Fruit fly (Drosophila melanogaster) whole organism, embryonic: ENCODE measurements around the gene CG13029.

Source experiments
- Ada2b ChIP-seq: fragments of 200-800 bp; sonication (Bioruptor generic); IDR thresholded peaks from 2 replicates; pipeline ENCODE4 v1.3.6; 2022; ENCODE audit warnings: missing biosample characterization, missing genetic modification characterization
- Bteb2 ChIP-seq: fragments of 200-800 bp; sonication (Bioruptor generic); optimal IDR thresholded peaks from 2 replicates; lab custom pipeline; 2016; ENCODE audit warnings: missing biosample characterization, missing genetic modification characterization
- CG10147 ChIP-seq: fragments of 200-800 bp; sonication (Bioruptor generic); optimal IDR thresholded peaks from 2 replicates; lab custom pipeline; 2019; ENCODE audit warnings: missing biosample characterization, mild to moderate bottlenecking, missing genetic modification characterization, moderate library complexity
- CG10543 ChIP-seq: fragments of 200-800 bp; sonication (Bioruptor generic); optimal IDR thresholded peaks from 3 replicates; lab custom pipeline; 2017; ENCODE audit warnings: missing biosample characterization, mild to moderate bottlenecking, missing genetic modification characterization, moderate library complexity
- CG11560 ChIP-seq: fragments of 200-800 bp; sonication (Bioruptor generic); IDR thresholded peaks from 3 replicates; pipeline ENCODE4 v1.3.6; 2022; ENCODE audit warnings: missing biosample characterization, missing genetic modification characterization
- CG12219 ChIP-seq: fragments of 200-800 bp; sonication (Bioruptor generic); optimal IDR thresholded peaks from 3 replicates; lab custom pipeline; 2018; ENCODE audit warnings: missing biosample characterization, mild to moderate bottlenecking, missing genetic modification characterization
- CG15269 ChIP-seq: fragments of 200-800 bp; sonication (Bioruptor generic); optimal IDR thresholded peaks from 2 replicates; lab custom pipeline; 2018; ENCODE audit warnings: missing biosample characterization, mild to moderate bottlenecking, missing genetic modification characterization, moderate library complexity
- CG16813 ChIP-seq: fragments of 200-800 bp; sonication (Bioruptor generic); IDR thresholded peaks from 3 replicates; pipeline ENCODE4 v1.3.6; 2022; ENCODE audit warnings: missing biosample characterization, missing genetic modification characterization; ENCODE audit not compliant: partially characterized antibody
- CG17829 ChIP-seq: fragments of 200-800 bp; optimal IDR thresholded peaks from 2 replicates; lab custom pipeline; 2019; ENCODE audit warnings: missing biosample characterization, mild to moderate bottlenecking, missing genetic modification characterization, moderate library complexity
- CG32767 ChIP-seq: fragments of 200-800 bp; sonication (Bioruptor generic); IDR thresholded peaks from 2 replicates; pipeline ENCODE4 v1.3.6; 2022; ENCODE audit warnings: missing biosample characterization, missing genetic modification characterization
- CG33557 ChIP-seq: fragments of 200-800 bp; sonication (Bioruptor generic); optimal IDR thresholded peaks from 2 replicates; lab custom pipeline; 2019; ENCODE audit warnings: missing biosample characterization, mild to moderate bottlenecking, missing genetic modification characterization, moderate library complexity
- CG34376 ChIP-seq: fragments of 200-800 bp; sonication (Bioruptor generic); optimal IDR thresholded peaks from 2 replicates; lab custom pipeline; 2018; ENCODE audit warnings: missing biosample characterization, mild to moderate bottlenecking, missing genetic modification characterization
- CG42726 ChIP-seq: fragments of 200-800 bp; sonication (Bioruptor generic); IDR thresholded peaks from 2 replicates; pipeline ENCODE4 v1.3.6; 2022; ENCODE audit warnings: missing biosample characterization, missing genetic modification characterization; ENCODE audit not compliant: partially characterized antibody
- CG7839 ChIP-seq: fragments of 200-800 bp; sonication (Bioruptor generic); optimal IDR thresholded peaks from 3 replicates; lab custom pipeline; 2018; ENCODE audit warnings: missing biosample characterization, mild to moderate bottlenecking, missing genetic modification characterization, moderate library complexity
- CG9876 ChIP-seq: fragments of 200-800 bp; sonication (Bioruptor generic); optimal IDR thresholded peaks from 2 replicates; lab custom pipeline; 2016; ENCODE audit warnings: missing biosample characterization, missing genetic modification characterization
- CG9932 ChIP-seq: fragments of 200-800 bp; sonication (Bioruptor generic); IDR thresholded peaks from 2 replicates; pipeline ENCODE4 v1.3.6; 2022; ENCODE audit warnings: missing biosample characterization, missing genetic modification characterization
- D ChIP-seq, 2 experiments: fragments of 200-800 bp in 1 of 2; fragments of >200 bp in 1 of 2; sonication (Bioruptor generic) in 1 of 2; optimal IDR thresholded peaks; 2 replicates in 1 of 2; 3 replicates in 1 of 2; lab custom pipeline; 2017; ENCODE audit warnings: mild to moderate bottlenecking in 1 of 2, missing biosample characterization in 1 of 2, missing genetic modification characterization in 1 of 2, missing genetic modification reagents in 1 of 2
- Dad ChIP-seq: fragments of 200-800 bp; sonication (Bioruptor generic); optimal IDR thresholded peaks from 3 replicates; lab custom pipeline; 2016; ENCODE audit warnings: missing biosample characterization, missing genetic modification characterization
- Dp ChIP-seq: fragments of 200-800 bp; sonication (Bioruptor generic); optimal IDR thresholded peaks from 2 replicates; lab custom pipeline; 2018; ENCODE audit warnings: missing biosample characterization, mild to moderate bottlenecking, missing genetic modification characterization, moderate library complexity
- H15 ChIP-seq: fragments of 200-800 bp; sonication (Bioruptor generic); IDR thresholded peaks from 3 replicates; pipeline ENCODE4 v1.3.6; 2022; ENCODE audit warnings: missing biosample characterization, missing genetic modification characterization
- MBD-R2 ChIP-seq: fragments of 200-800 bp; sonication (Bioruptor generic); IDR thresholded peaks from 2 replicates; pipeline ENCODE4 v1.3.6; 2022; ENCODE audit warnings: missing biosample characterization, missing genetic modification characterization
- Sin3A ChIP-seq: fragments of >200 bp; optimal IDR thresholded peaks from 2 replicates; lab custom pipeline; 2018
- Spps ChIP-seq: fragments of 200-800 bp; sonication (Bioruptor generic); optimal IDR thresholded peaks from 2 replicates; lab custom pipeline; 2018; ENCODE audit warnings: missing biosample characterization, mild to moderate bottlenecking, missing genetic modification characterization
- Sry-β ChIP-seq: fragments of 200-800 bp; sonication (Bioruptor generic); optimal IDR thresholded peaks from 2 replicates; lab custom pipeline; 2018; ENCODE audit warnings: missing biosample characterization, mild to moderate bottlenecking, missing genetic modification characterization, moderate library complexity
- Stat92E ChIP-seq, 3 experiments: fragments of >200 bp in 2 of 3; fragments of 200-800 bp in 1 of 3; sonication (Bioruptor generic) in 1 of 3; optimal IDR thresholded peaks; 2 replicates each; lab custom pipeline; 2017 to 2019; ENCODE audit warnings: missing biosample characterization in 3 of 3, missing genetic modification characterization in 3 of 3, mild to moderate bottlenecking in 1 of 3, moderate library complexity in 1 of 3
- Taf1 ChIP-seq: fragments of 200-800 bp; sonication (Bioruptor generic); IDR thresholded peaks from 2 replicates; pipeline ENCODE4 v1.3.6; 2022; ENCODE audit warnings: missing biosample characterization, missing genetic modification characterization
- YL-1 ChIP-seq: fragments of 200-800 bp; sonication (Bioruptor generic); optimal IDR thresholded peaks from 3 replicates; lab custom pipeline; 2017; ENCODE audit warnings: missing biosample characterization, mild to moderate bottlenecking, missing genetic modification characterization
- ab ChIP-seq: fragments of 200-800 bp; sonication (Bioruptor generic); optimal IDR thresholded peaks from 2 replicates; lab custom pipeline; 2016; ENCODE audit warnings: missing biosample characterization, missing genetic modification characterization
- abd-A ChIP-seq: fragments of 200-800 bp; sonication (Bioruptor generic); optimal IDR thresholded peaks from 3 replicates; lab custom pipeline; 2019; ENCODE audit warnings: missing biosample characterization, mild to moderate bottlenecking, missing genetic modification characterization, moderate library complexity
- ap ChIP-seq: fragments of 200-800 bp; sonication (Bioruptor generic); IDR thresholded peaks from 2 replicates; pipeline ENCODE4 v1.3.6; 2022; ENCODE audit warnings: missing biosample characterization, missing genetic modification characterization
- ara ChIP-seq: fragments of 200-800 bp; sonication (Bioruptor generic); IDR thresholded peaks from 2 replicates; pipeline ENCODE4 v1.3.6; 2022; ENCODE audit warnings: missing biosample characterization, missing genetic modification characterization
- bbx ChIP-seq: fragments of 200-800 bp; sonication (Bioruptor generic); IDR thresholded peaks from 2 replicates; pipeline ENCODE4 v1.3.6; 2022; ENCODE audit warnings: missing biosample characterization, missing genetic modification characterization; ENCODE audit not compliant: partially characterized antibody
- bigmax ChIP-seq: fragments of 200-800 bp; sonication (Bioruptor generic); optimal IDR thresholded peaks from 2 replicates; lab custom pipeline; 2018; ENCODE audit warnings: missing biosample characterization, mild to moderate bottlenecking, missing genetic modification characterization
- cg ChIP-seq: fragments of 200-800 bp; sonication (Bioruptor generic); optimal IDR thresholded peaks from 3 replicates; lab custom pipeline; 2019; ENCODE audit warnings: missing biosample characterization, mild to moderate bottlenecking, missing genetic modification characterization, moderate library complexity
- chif ChIP-seq, 2 experiments: fragments of 200-800 bp; sonication (Bioruptor generic); optimal IDR thresholded peaks; 3 replicates each; lab custom pipeline; 2016; ENCODE audit warnings: missing biosample characterization in 2 of 2, missing genetic modification characterization in 2 of 2
- corto ChIP-seq: fragments of 200-800 bp; sonication (Bioruptor generic); optimal IDR thresholded peaks from 2 replicates; lab custom pipeline; 2016; ENCODE audit warnings: missing biosample characterization, mild to moderate bottlenecking, missing genetic modification characterization, moderate library complexity
- dati ChIP-seq: fragments of 200-800 bp; sonication (Bioruptor generic); IDR thresholded peaks from 2 replicates; pipeline ENCODE4 v1.3.6; 2022; ENCODE audit warnings: missing biosample characterization, missing genetic modification characterization
- gem ChIP-seq: fragments of 200-800 bp; sonication (Bioruptor generic); optimal IDR thresholded peaks from 2 replicates; lab custom pipeline; 2019; ENCODE audit warnings: missing biosample characterization, mild to moderate bottlenecking, missing genetic modification characterization, moderate library complexity
- ken ChIP-seq: fragments of 200-800 bp; sonication (Bioruptor generic); IDR thresholded peaks from 3 replicates; pipeline ENCODE4 v1.3.6; 2022; ENCODE audit warnings: missing biosample characterization, missing genetic modification characterization
- lilli ChIP-seq: fragments of 200-800 bp; sonication (Bioruptor generic); optimal IDR thresholded peaks from 3 replicates; lab custom pipeline; 2016; ENCODE audit warnings: missing biosample characterization, missing genetic modification characterization
- pan ChIP-seq, 4 experiments: fragments of >200 bp in 3 of 4; fragments of 200-800 bp in 1 of 4; sonication (Bioruptor generic) in 1 of 4; optimal IDR thresholded peaks in 3 of 4; IDR thresholded peaks in 1 of 4; 2 replicates each; pipeline versions ENCODE4 v1.3.6 to Lab custom; 2017 to 2022; ENCODE audit warnings: missing biosample characterization in 2 of 4, missing genetic modification characterization in 2 of 4, mixed read lengths in 1 of 4
- pfk ChIP-seq: fragments of 200-800 bp; sonication (Bioruptor generic); optimal IDR thresholded peaks from 2 replicates; lab custom pipeline; 2018; ENCODE audit warnings: missing biosample characterization, mild to moderate bottlenecking, missing genetic modification characterization, moderate library complexity
- phol ChIP-seq: fragments of 200-800 bp; sonication (Bioruptor generic); optimal IDR thresholded peaks from 3 replicates; lab custom pipeline; 2018; ENCODE audit warnings: missing biosample characterization, mild to moderate bottlenecking, missing genetic modification characterization, moderate library complexity
- psq ChIP-seq: fragments of 200-800 bp; sonication (Bioruptor generic); optimal IDR thresholded peaks from 2 replicates; lab custom pipeline; 2017; ENCODE audit warnings: missing biosample characterization, missing genetic modification characterization
- schlank ChIP-seq: fragments of 200-800 bp; sonication (Bioruptor generic); optimal IDR thresholded peaks from 2 replicates; lab custom pipeline; 2018; ENCODE audit warnings: missing biosample characterization, mild to moderate bottlenecking, missing genetic modification characterization
- scrt ChIP-seq: fragments of 200-800 bp; sonication (Bioruptor generic); optimal IDR thresholded peaks from 2 replicates; lab custom pipeline; 2018; ENCODE audit warnings: missing biosample characterization, mild to moderate bottlenecking, missing genetic modification characterization, moderate library complexity
- slou ChIP-seq: fragments of 200-800 bp; sonication (Bioruptor generic); optimal IDR thresholded peaks from 3 replicates; lab custom pipeline; 2016; ENCODE audit warnings: missing biosample characterization, missing genetic modification characterization
- tin ChIP-seq: fragments of 200-800 bp; sonication (Bioruptor generic); optimal IDR thresholded peaks from 3 replicates; lab custom pipeline; 2016; ENCODE audit warnings: missing biosample characterization, missing genetic modification characterization
- tna ChIP-seq: fragments of 200-800 bp; sonication (Bioruptor generic); IDR thresholded peaks from 2 replicates; pipeline ENCODE4 v1.3.6; 2022; ENCODE audit warnings: missing biosample characterization, missing genetic modification characterization; ENCODE audit not compliant: partially characterized antibody
- vvl ChIP-seq: fragments of 200-800 bp; sonication (Bioruptor generic); IDR thresholded peaks from 2 replicates; pipeline ENCODE4 v1.3.6; 2022; ENCODE audit warnings: missing biosample characterization, missing genetic modification characterization

Gene CG13029

DNA sequence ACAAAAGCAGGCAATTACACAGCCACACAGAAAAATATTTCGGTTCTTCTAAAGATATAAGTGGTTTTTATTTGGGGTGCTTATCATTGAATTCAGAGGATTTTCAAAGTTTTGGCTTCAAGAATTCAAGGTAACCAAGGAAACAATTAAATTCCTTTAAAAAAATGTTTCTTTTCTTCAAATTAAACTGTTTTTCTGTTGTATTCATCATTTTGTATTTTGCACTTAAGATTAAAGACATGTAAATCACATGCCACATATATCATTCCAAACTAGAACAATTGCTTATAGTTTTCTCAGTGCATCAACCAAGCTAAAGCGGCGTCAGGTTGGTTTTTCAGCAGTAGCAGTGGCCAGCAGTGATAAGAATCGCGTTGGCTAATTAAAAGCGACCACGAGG, 19.9 kb upstream of the CG13029 start (continued):
- TF ChIP-seq dati (GFP tag; lab: Robert Waterston, UW) (no peak), CG42726 (GFP tag; lab: Robert Waterston, UW) (no peak), cg (GFP tag; lab: Kevin White, UChicago) (no peak), pfk (GFP tag; lab: Kevin White, UChicago) (no peak), gem (tag; lab: Kevin White, UChicago) (peak; percentile 74), ab (GFP tag; lab: Kevin White, UChicago) (no peak), slou (no peak), CG10543 (GFP tag; lab: Kevin White, UChicago) (peak; percentile 23), psq (GFP tag; lab: Kevin White, UChicago) (no peak), ap (GFP tag; lab: Robert Waterston, UW) (no peak), abd-A (tag; lab: Kevin White, UChicago) (no peak), bbx (GFP tag; lab: Robert Waterston, UW) (no peak), YL-1 (GFP tag; lab: Kevin White, UChicago) (no peak), Bteb2 (GFP tag; lab: Kevin White, UChicago) (no peak), Taf1 (no peak), pan (optimal IDR thresholded peaks at IDR 0.05; lab: Kevin White, UChicago) (no peak), pan (GFP tag; optimal IDR thresholded peaks at IDR 0.05 in 1 of 2, IDR thresholded peaks at IDR 0.05 in 1 of 2) (no peak), tin (GFP tag; lab: Kevin White, UChicago) (no peak), ken (no peak), Dp (GFP tag; lab: Kevin White, UChicago) (no peak), phol (tag; lab: Kevin White, UChicago) (no peak), CG11560 (tag; lab: Robert Waterston, UW) (no peak), Sry-β (no peak), schlank (tag; lab: Kevin White, UChicago) (no peak), tna (no peak), scrt (no peak), lilli (GFP tag; lab: Kevin White, UChicago) (peak; percentile 8), CG15269 (tag; lab: Kevin White, UChicago) (peak; percentile 77), CG34376 (GFP tag; lab: Kevin White, UChicago) (no peak), Sin3A (no peak), MBD-R2 (GFP tag; lab: Robert Waterston, UW) (no peak), D (optimal IDR thresholded peaks at IDR 0.05; lab: Kevin White, UChicago) (no peak), D (GFP tag; optimal IDR thresholded peaks at IDR 0.05; lab: Kevin White, UChicago) (no peak), CG33557 (GFP tag; lab: Kevin White, UChicago) (no peak), CG17829 (tag; lab: Kevin White, UChicago) (no peak), Stat92E (GFP tag; optimal IDR thresholded peaks at IDR 0.05; lab: Kevin White, UChicago) (no peak), vvl (GFP tag; lab: Robert Waterston, UW) (no peak), CG10147 (GFP tag; lab: Kevin White, UChicago) (peak; percentile 14), Spps (tag; lab: Kevin White, UChicago) (no peak), chif (GFP tag; optimal IDR thresholded peaks at IDR 0.05; lab: Kevin White, UChicago) (peak in 1 of 2 experiments; percentile 8), corto (GFP tag; lab: Kevin White, UChicago) (no peak), CG9932 (GFP tag; lab: Robert Waterston, UW) (no peak), H15 (GFP tag; lab: Robert Waterston, UW) (peak; percentile 42; the same call in 1 of the 3 replicates), CG7839 (tag; lab: Kevin White, UChicago) (peak; percentile 69), Dad (no peak), ara (GFP tag; lab: Robert Waterston, UW) (no peak), CG9876 (no peak), Ada2b (GFP tag; lab: Robert Waterston, UW) (0 out of 2 replicates have a peak, but pooled peaks have one; percentile 11), CG12219 (peak; percentile 33), bigmax (no peak), CG16813 (GFP tag; lab: Robert Waterston, UW) (no peak), CG32767 (GFP tag; lab: Robert Waterston, UW) (no peak)
